Worm (Caenorhabditis elegans) whole organism, L3 larva: ENCODE measurements around the gene T02D1.7.

Source experiments
- R02D3.7 ChIP-seq: fragments of 150-350 bp; optimal IDR thresholded peaks from 2 replicates; lab custom pipeline; 2014; ENCODE audit warnings: missing biosample characterization, missing genetic modification characterization
- ZK546.5 ChIP-seq: sonication (generic microtip); optimal IDR thresholded peaks from 2 replicates; lab custom pipeline; 2017; ENCODE audit warnings: missing biosample characterization, missing genetic modification characterization
- aly-2 ChIP-seq: fragments of 150-350 bp; optimal IDR thresholded peaks from 2 replicates; lab custom pipeline; 2014; ENCODE audit warnings: missing biosample characterization, missing genetic modification characterization
- ama-1 ChIP-seq: fragments of 150-350 bp; optimal IDR thresholded peaks from 2 replicates; lab custom pipeline; 2018
- ceh-28 ChIP-seq: fragments of 150-350 bp; optimal IDR thresholded peaks from 2 replicates; lab custom pipeline; 2014; ENCODE audit warnings: missing biosample characterization, missing genetic modification reagents, missing genetic modification characterization
- daf-12 ChIP-seq: fragments of 150-350 bp; optimal IDR thresholded peaks from 2 replicates; lab custom pipeline; 2014; ENCODE audit warnings: missing biosample characterization, missing genetic modification reagents, missing genetic modification characterization
- egl-27 ChIP-seq: sonication (generic microtip); optimal IDR thresholded peaks from 4 replicates; lab custom pipeline; 2017; ENCODE audit warnings: missing biosample characterization, missing genetic modification reagents, missing genetic modification characterization
- egl-5 ChIP-seq: fragments of 150-350 bp; optimal IDR thresholded peaks from 2 replicates; lab custom pipeline; 2017; ENCODE audit warnings: missing biosample characterization, missing genetic modification reagents, missing genetic modification characterization, inconsistent platforms
- elt-1 ChIP-seq: fragments of 150-350 bp; optimal IDR thresholded peaks from 2 replicates; lab custom pipeline; 2014; ENCODE audit warnings: missing biosample characterization, missing genetic modification characterization
- elt-2 ChIP-seq: sonication (generic microtip); optimal IDR thresholded peaks from 2 replicates; lab custom pipeline; 2016; ENCODE audit warnings: missing genetic modification reagents, mild to moderate bottlenecking, missing genetic modification characterization, missing compliant biosample characterization
- elt-3 ChIP-seq, 3 experiments: fragments of 150-350 bp in 1 of 3; sonication (generic microtip) in 2 of 3; optimal IDR thresholded peaks; 2 replicates in 2 of 3; 4 replicates in 1 of 3; lab custom pipeline; 2014 to 2017; ENCODE audit warnings: missing biosample characterization in 3 of 3, missing genetic modification characterization in 3 of 3
- eor-1 ChIP-seq, 2 experiments: fragments of 150-350 bp; optimal IDR thresholded peaks; 2 replicates each; lab custom pipeline; 2014 to 2018; ENCODE audit warnings: missing biosample characterization in 2 of 2, missing genetic modification characterization in 2 of 2
- fkh-10 ChIP-seq: sonication (generic microtip); optimal IDR thresholded peaks from 2 replicates; lab custom pipeline; 2017; ENCODE audit warnings: missing biosample characterization, missing genetic modification reagents, missing genetic modification characterization
- fos-1 ChIP-seq: fragments of 150-350 bp; optimal IDR thresholded peaks from 2 replicates; lab custom pipeline; 2014; ENCODE audit warnings: missing biosample characterization, missing genetic modification characterization
- hmg-11 ChIP-seq: sonication (generic microtip); optimal IDR thresholded peaks from 2 replicates; lab custom pipeline; 2016; ENCODE audit warnings: missing genetic modification characterization, missing compliant biosample characterization
- jun-1 ChIP-seq: fragments of 150-350 bp; optimal IDR thresholded peaks from 2 replicates; lab custom pipeline; 2014; ENCODE audit warnings: missing biosample characterization, missing genetic modification reagents, missing genetic modification characterization
- lin-15B ChIP-seq: fragments of 150-350 bp; optimal IDR thresholded peaks from 2 replicates; lab custom pipeline; 2014; ENCODE audit warnings: missing biosample characterization, missing genetic modification characterization
- lin-39 ChIP-seq: fragments of 150-350 bp; optimal IDR thresholded peaks from 2 replicates; lab custom pipeline; 2018; ENCODE audit warnings: missing biosample characterization, missing genetic modification reagents, missing genetic modification characterization
- lsy-12 ChIP-seq: sonication (generic microtip); optimal IDR thresholded peaks from 2 replicates; lab custom pipeline; 2016; ENCODE audit warnings: mild to moderate bottlenecking, missing genetic modification characterization, missing compliant biosample characterization
- mdl-1 ChIP-seq: fragments of 150-350 bp; optimal IDR thresholded peaks from 2 replicates; lab custom pipeline; 2014; ENCODE audit warnings: missing biosample characterization, missing genetic modification characterization
- mml-1 ChIP-seq: fragments of 150-350 bp; sonication (generic microtip); optimal IDR thresholded peaks from 3 replicates; lab custom pipeline; 2014; ENCODE audit warnings: missing biosample characterization, missing genetic modification characterization
- nfya-1 ChIP-seq: sonication (generic microtip); optimal IDR thresholded peaks from 2 replicates; lab custom pipeline; 2017; ENCODE audit warnings: missing genetic modification characterization, mild to moderate bottlenecking, missing compliant biosample characterization, antibody characterized with exemption, moderate library complexity; ENCODE audit not compliant: insufficient read depth
- nhr-11 ChIP-seq: fragments of 150-350 bp; optimal IDR thresholded peaks from 2 replicates; lab custom pipeline; 2014; ENCODE audit warnings: missing biosample characterization, missing genetic modification characterization
- nhr-12 ChIP-seq: fragments of 150-350 bp; optimal IDR thresholded peaks from 2 replicates; lab custom pipeline; 2014; ENCODE audit warnings: missing biosample characterization, missing genetic modification characterization
- nhr-237 ChIP-seq: fragments of 150-350 bp; optimal IDR thresholded peaks from 2 replicates; lab custom pipeline; 2014; ENCODE audit warnings: missing biosample characterization, missing genetic modification characterization
- nhr-25 ChIP-seq: sonication (generic microtip); optimal IDR thresholded peaks from 2 replicates; lab custom pipeline; 2017; ENCODE audit warnings: missing biosample characterization, missing genetic modification characterization
- nhr-28 ChIP-seq: fragments of 150-350 bp; optimal IDR thresholded peaks from 2 replicates; lab custom pipeline; 2014; ENCODE audit warnings: missing biosample characterization, missing genetic modification characterization
- nhr-43 ChIP-seq: sonication (generic microtip); optimal IDR thresholded peaks from 2 replicates; lab custom pipeline; 2016; ENCODE audit warnings: mild to moderate bottlenecking, missing genetic modification characterization, missing compliant biosample characterization; ENCODE audit not compliant: poor library complexity, severe bottlenecking
- nhr-67 ChIP-seq: fragments of 150-350 bp; optimal IDR thresholded peaks from 2 replicates; lab custom pipeline; 2014; ENCODE audit warnings: missing biosample characterization, missing genetic modification characterization
- nhr-77 ChIP-seq: fragments of 150-350 bp; optimal IDR thresholded peaks from 2 replicates; lab custom pipeline; 2014; ENCODE audit warnings: missing biosample characterization, missing genetic modification characterization
- pha-4 ChIP-seq: fragments of 150-350 bp; optimal IDR thresholded peaks from 2 replicates; lab custom pipeline; 2014; ENCODE audit warnings: missing biosample characterization, missing genetic modification reagents, missing genetic modification characterization
- pqm-1 ChIP-seq: fragments of 150-350 bp; optimal IDR thresholded peaks from 2 replicates; lab custom pipeline; 2017; ENCODE audit warnings: missing biosample characterization, missing genetic modification characterization, inconsistent platforms
- snpc-4 ChIP-seq: fragments of 150-350 bp; optimal IDR thresholded peaks from 2 replicates; lab custom pipeline; 2014; ENCODE audit warnings: missing biosample characterization, missing genetic modification characterization
- tbx-2 ChIP-seq: sonication (generic microtip); optimal IDR thresholded peaks from 2 replicates; lab custom pipeline; 2016; ENCODE audit warnings: mild to moderate bottlenecking, missing genetic modification characterization, missing compliant biosample characterization
- unc-39 ChIP-seq: sonication (generic microtip); optimal IDR thresholded peaks from 4 replicates; lab custom pipeline; 2017; ENCODE audit warnings: missing biosample characterization, missing genetic modification characterization
- unc-62 ChIP-seq: fragments of 150-350 bp; sonication (generic microtip); optimal IDR thresholded peaks from 4 replicates; lab custom pipeline; 2014; ENCODE audit warnings: missing biosample characterization, missing genetic modification reagents, missing genetic modification characterization
- ztf-11 ChIP-seq: fragments of 150-350 bp; optimal IDR thresholded peaks from 2 replicates; lab custom pipeline; 2014; ENCODE audit warnings: missing biosample characterization, missing genetic modification characterization
- ztf-4 ChIP-seq: fragments of 150-350 bp; optimal IDR thresholded peaks from 2 replicates; lab custom pipeline; 2014; ENCODE audit warnings: missing biosample characterization, missing genetic modification characterization

Gene T02D1.7

DNA sequence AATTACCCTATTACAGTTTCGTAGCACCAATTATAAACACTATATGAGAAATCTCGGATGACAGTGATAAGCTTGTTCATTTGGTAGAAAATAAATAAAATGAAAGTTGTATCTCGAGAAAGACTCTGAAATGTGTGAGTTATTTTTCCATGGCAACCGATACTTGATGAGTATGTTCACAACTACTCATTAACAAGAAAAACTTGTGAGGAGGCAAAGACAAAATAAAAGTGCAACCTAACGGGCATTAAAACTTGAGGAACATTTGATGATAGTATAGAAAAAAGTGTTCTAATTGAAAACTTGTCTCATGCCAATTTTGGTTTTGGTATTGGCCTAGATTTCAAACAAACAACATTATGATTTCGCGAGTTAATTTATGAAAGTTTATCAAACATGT lies 29.6 kb upstream of the T02D1.7 start, which contains the start of gene gcy-27:
Gene gcy-27 (minus strand): TSS at position 101 of the 400 bp plus-strand sequence.
- TF ChIP-seq egl-5 (tag; lab: Kevin White, UChicago) (no peak), eor-1 (tag; optimal IDR thresholded peaks at IDR 0.05; lab: Kevin White, UChicago) (no peak), ztf-4 (tag; lab: Kevin White, UChicago) (no peak), aly-2 (tag; lab: Kevin White, UChicago) (no peak), daf-12 (tag; lab: Kevin White, UChicago) (no peak), elt-3 (tag; optimal IDR thresholded peaks at IDR 0.05; lab: Kevin White, UChicago) (no peak), mdl-1 (tag; lab: Kevin White, UChicago) (no peak), lin-15B (tag; lab: Kevin White, UChicago) (no peak), nhr-237 (tag; lab: Kevin White, UChicago) (no peak), nfya-1 (tag; lab: Kevin White, UChicago) (no peak), egl-27 (no peak), nhr-28 (tag; lab: Kevin White, UChicago) (no peak), nhr-43 (tag; lab: Kevin White, UChicago) (no peak), mml-1 (tag; lab: Kevin White, UChicago) (no peak), jun-1 (tag; lab: Kevin White, UChicago) (no peak), unc-62 (GFP tag; lab: Kevin White, UChicago) (no peak), ztf-11 (no peak), nhr-67 (no peak)

DNA sequence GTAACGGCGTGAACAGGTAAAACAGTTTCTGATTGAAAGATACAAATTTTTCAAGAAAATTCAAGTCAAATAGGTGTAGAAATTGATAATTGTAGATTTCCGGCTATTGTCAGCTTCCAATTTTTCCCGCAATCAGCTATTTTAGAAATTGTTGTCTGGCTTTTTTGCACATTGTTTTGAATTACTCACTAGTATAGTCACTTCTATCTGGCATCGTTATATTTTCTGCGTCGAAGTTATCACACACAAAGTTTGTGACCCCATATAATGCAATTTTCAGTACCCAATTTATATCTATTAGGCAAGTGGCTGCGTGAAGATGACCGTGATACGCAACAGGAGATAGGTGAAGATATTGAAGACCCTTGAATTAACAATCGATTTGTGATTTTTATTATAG lies 28.3 kb upstream of the T02D1.7 start:
- TF ChIP-seq nhr-11 (tag; lab: Kevin White, UChicago): no peak

DNA sequence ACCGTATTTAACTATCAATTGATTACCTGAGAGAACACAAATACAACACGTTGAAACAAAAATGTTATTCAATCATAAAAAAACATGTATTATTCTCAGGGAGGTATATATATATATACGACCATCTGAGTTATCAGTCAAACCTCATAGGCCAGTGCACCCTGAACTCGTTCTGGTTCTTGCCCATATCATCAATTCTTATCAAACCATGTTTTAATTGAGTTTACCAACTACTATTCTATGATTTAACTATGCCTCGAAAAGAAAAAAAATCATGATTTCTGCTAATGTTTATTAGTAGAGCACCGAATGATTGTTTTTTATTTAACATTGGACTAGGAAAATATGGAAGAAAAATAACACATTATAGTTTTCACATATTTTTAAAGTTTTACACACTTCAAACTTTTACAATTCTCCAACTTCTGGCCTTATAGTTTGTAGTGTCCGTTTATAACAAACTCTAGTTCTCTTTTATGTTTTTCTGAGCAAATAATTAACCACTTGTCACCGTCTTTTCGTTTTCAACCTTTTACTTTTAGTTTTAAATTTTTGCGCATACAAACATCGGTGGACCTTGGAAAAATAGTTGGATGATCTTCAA lies 25.4 kb upstream of the T02D1.7 start:
- TF ChIP-seq pha-4 (tag; lab: Kevin White, UChicago): peak; percentile 5
- no peak for TF ChIP-seq egl-27
- TF ChIP-seq mdl-1 (tag; lab: Kevin White, UChicago): no peak
- TF ChIP-seq elt-2 (tag; lab: Kevin White, UChicago): peak; percentile 55
- no peak for TF ChIP-seq hmg-11 (tag; lab: Kevin White, UChicago)
- no peak for TF ChIP-seq snpc-4 (tag; lab: Kevin White, UChicago)
- TF ChIP-seq fos-1 (tag; lab: Kevin White, UChicago): no peak
- no peak for TF ChIP-seq daf-12 (tag; lab: Kevin White, UChicago)
- no peak for TF ChIP-seq elt-1 (tag; lab: Kevin White, UChicago)
- TF ChIP-seq nhr-77 (tag; lab: Kevin White, UChicago): no peak
- no peak for TF ChIP-seq unc-39
- no peak for TF ChIP-seq ceh-28 (tag; lab: Kevin White, UChicago)
- no peak for TF ChIP-seq tbx-2 (tag; lab: Kevin White, UChicago)
- no peak for TF ChIP-seq fkh-10
- no peak for TF ChIP-seq unc-62 (GFP tag; lab: Kevin White, UChicago)
- TF ChIP-seq pqm-1 (tag; lab: Kevin White, UChicago): peak; percentile 41
- TF ChIP-seq nhr-12 (tag; lab: Kevin White, UChicago): no peak
- no peak for TF ChIP-seq ZK546.5 (tag; lab: Kevin White, UChicago)
- TF ChIP-seq, all 47 proteins: peak for 3

DNA sequence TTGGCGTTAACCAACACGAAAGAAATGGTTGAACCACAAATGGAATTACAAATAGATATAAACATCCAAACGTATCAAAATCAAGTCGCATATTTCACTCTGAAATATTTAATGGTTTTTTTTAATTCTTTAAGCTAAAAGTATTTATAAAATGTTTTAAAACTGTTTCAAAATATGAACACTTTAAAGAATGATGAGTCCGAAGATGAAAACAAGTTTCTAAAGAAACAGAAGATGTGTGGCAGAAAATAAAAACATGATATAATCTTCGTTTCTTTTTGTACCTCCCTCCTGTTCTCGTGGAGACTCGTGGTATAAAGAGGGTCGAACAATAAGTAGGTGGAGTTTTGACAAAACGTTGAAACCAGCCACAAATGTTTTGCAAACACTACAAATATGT lies 24.4 kb upstream of the T02D1.7 start, which contains the start of gene lact-6:
Gene lact-6 (minus strand): TSS at position 101 of the 400 bp plus-strand sequence.
- no peak for TF ChIP-seq nhr-28 (tag; lab: Kevin White, UChicago)
- no peak for TF ChIP-seq egl-27
- no peak for TF ChIP-seq ztf-11
- no peak for TF ChIP-seq lin-39 (tag; lab: Kevin White, UChicago)
- TF ChIP-seq lsy-12: no peak
- TF ChIP-seq ama-1 (lab: Kevin White, UChicago): no peak
- no peak for TF ChIP-seq nhr-25 (tag; lab: Kevin White, UChicago)
- TF ChIP-seq ceh-28 (tag; lab: Kevin White, UChicago): no peak
- TF ChIP-seq pqm-1 (tag; lab: Kevin White, UChicago): no peak
- no peak for TF ChIP-seq fos-1 (tag; lab: Kevin White, UChicago)
- no peak for TF ChIP-seq hmg-11 (tag; lab: Kevin White, UChicago)
- TF ChIP-seq R02D3.7 (tag; lab: Kevin White, UChicago): no peak
- no peak for TF ChIP-seq tbx-2 (tag; lab: Kevin White, UChicago)
- no peak for TF ChIP-seq mdl-1 (tag; lab: Kevin White, UChicago)
- TF ChIP-seq nhr-237 (tag; lab: Kevin White, UChicago): no peak
- no peak for TF ChIP-seq elt-1 (tag; lab: Kevin White, UChicago)
